Fruit fly (Drosophila melanogaster) whole organism, embryonic: ENCODE measurements around the gene Atg13.
A peak's percentile ranks its signal among the peaks of the same experiment; 100 is the strongest.

Experiments used
- CG10959 ChIP-seq: fragments of 200-800 bp; sonication (Bioruptor generic); IDR thresholded peaks from 2 replicates; pipeline ENCODE4 v1.3.6; 2022; ENCODE audit warnings: missing biosample characterization, missing genetic modification characterization
- CG11456 ChIP-seq: fragments of 200-800 bp; sonication (Bioruptor generic); IDR thresholded peaks from 3 replicates; pipeline ENCODE4 v1.3.6; 2022; ENCODE audit warnings: missing biosample characterization, missing genetic modification characterization
- CG11695 ChIP-seq: fragments of 200-800 bp; sonication (Bioruptor generic); IDR thresholded peaks from 3 replicates; pipeline ENCODE4 v1.3.6; 2022; ENCODE audit warnings: missing biosample characterization, missing genetic modification characterization
- CG12744 ChIP-seq: fragments of 200-800 bp; sonication (Bioruptor generic); optimal IDR thresholded peaks from 2 replicates; lab custom pipeline; 2016; ENCODE audit warnings: missing biosample characterization, missing genetic modification characterization
- CG13123 ChIP-seq: fragments of 200-800 bp; sonication (Bioruptor generic); optimal IDR thresholded peaks from 2 replicates; lab custom pipeline; 2016; ENCODE audit warnings: missing biosample characterization, missing genetic modification characterization
- CG13894 ChIP-seq: fragments of 200-800 bp; sonication (Bioruptor generic); optimal IDR thresholded peaks from 3 replicates; lab custom pipeline; 2018; ENCODE audit warnings: missing biosample characterization, mild to moderate bottlenecking, missing genetic modification characterization, moderate library complexity
- CG14710 ChIP-seq: fragments of 200-800 bp; sonication (Bioruptor generic); optimal IDR thresholded peaks from 3 replicates; lab custom pipeline; 2019; ENCODE audit warnings: missing biosample characterization, mild to moderate bottlenecking, missing genetic modification characterization, moderate library complexity
- CG15479 ChIP-seq: fragments of 200-800 bp; sonication (Bioruptor generic); optimal IDR thresholded peaks from 3 replicates; lab custom pipeline; 2019; ENCODE audit warnings: missing biosample characterization, mild to moderate bottlenecking, missing genetic modification characterization, moderate library complexity
- CG1602 ChIP-seq: fragments of 200-800 bp; sonication (Bioruptor generic); optimal IDR thresholded peaks from 3 replicates; lab custom pipeline; 2016; ENCODE audit warnings: missing biosample characterization, missing genetic modification characterization
- CG2199 ChIP-seq: fragments of 200-800 bp; sonication (Bioruptor generic); IDR thresholded peaks from 3 replicates; pipeline ENCODE4 v1.3.6; 2022; ENCODE audit warnings: missing biosample characterization, missing genetic modification characterization
- CG31224 ChIP-seq: fragments of 200-800 bp; sonication (Bioruptor generic); IDR thresholded peaks from 2 replicates; pipeline ENCODE4 v1.3.6; 2022; ENCODE audit warnings: missing biosample characterization, missing genetic modification characterization
- CG33557 ChIP-seq: fragments of 200-800 bp; sonication (Bioruptor generic); optimal IDR thresholded peaks from 2 replicates; lab custom pipeline; 2019; ENCODE audit warnings: missing biosample characterization, mild to moderate bottlenecking, missing genetic modification characterization, moderate library complexity
- CG4360 ChIP-seq: fragments of 200-800 bp; sonication (Bioruptor generic); IDR thresholded peaks from 2 replicates; pipeline ENCODE4 v1.3.6; 2022; ENCODE audit warnings: missing biosample characterization, missing genetic modification characterization
- CG5953 ChIP-seq: fragments of 200-800 bp; sonication (Bioruptor generic); IDR thresholded peaks from 2 replicates; pipeline ENCODE4 v1.3.6; 2022; ENCODE audit warnings: missing biosample characterization, missing genetic modification characterization
- CG6765 ChIP-seq: fragments of 200-800 bp; sonication (Bioruptor generic); optimal IDR thresholded peaks from 3 replicates; lab custom pipeline; 2017; ENCODE audit warnings: missing biosample characterization, mild to moderate bottlenecking, missing genetic modification characterization
- CG9215 ChIP-seq: fragments of 200-800 bp; sonication (Bioruptor generic); IDR thresholded peaks from 2 replicates; pipeline ENCODE4 v1.3.6; 2022; ENCODE audit warnings: missing biosample characterization, missing genetic modification characterization
- CG9817 ChIP-seq: fragments of 200-800 bp; sonication (Bioruptor generic); optimal IDR thresholded peaks from 2 replicates; lab custom pipeline; 2018; ENCODE audit warnings: missing biosample characterization, mild to moderate bottlenecking, missing genetic modification characterization, moderate library complexity
- CTCF ChIP-seq: fragments of 200-800 bp; sonication (Bioruptor generic); optimal IDR thresholded peaks from 2 replicates; lab custom pipeline; 2017; ENCODE audit warnings: missing biosample characterization, mild to moderate bottlenecking, missing genetic modification characterization, moderate library complexity
- GATAe ChIP-seq: fragments of 200-800 bp; sonication (Bioruptor generic); conservative IDR thresholded peaks from 2 replicates; pipeline ENCODE4 v1.3.6; 2022; ENCODE audit warnings: missing biosample characterization, missing genetic modification characterization
- Hmr ChIP-seq: fragments of 200-800 bp; sonication (Bioruptor generic); optimal IDR thresholded peaks from 3 replicates; lab custom pipeline; 2017; ENCODE audit warnings: mild to moderate bottlenecking, missing biosample characterization, missing genetic modification reagents, missing genetic modification characterization
- Hr39 ChIP-seq: fragments of >200 bp; optimal IDR thresholded peaks from 2 replicates; lab custom pipeline; 2017
- Hr78 ChIP-seq, 2 experiments: fragments of 200-800 bp in 1 of 2; fragments of >200 bp in 1 of 2; sonication (Bioruptor generic) in 1 of 2; optimal IDR thresholded peaks; 2 replicates each; lab custom pipeline; 2017 to 2019; ENCODE audit warnings: missing biosample characterization in 2 of 2, missing genetic modification characterization in 2 of 2, mild to moderate bottlenecking in 1 of 2, moderate library complexity in 1 of 2
- Max ChIP-seq: fragments of 200-800 bp; sonication (Bioruptor generic); optimal IDR thresholded peaks from 2 replicates; lab custom pipeline; 2016; ENCODE audit warnings: missing biosample characterization, mild to moderate bottlenecking, missing genetic modification characterization
- Neu2 ChIP-seq: fragments of 200-800 bp; sonication (Bioruptor generic); optimal IDR thresholded peaks from 3 replicates; lab custom pipeline; 2016; ENCODE audit warnings: missing biosample characterization, missing genetic modification characterization, borderline replicate concordance
- PHDP ChIP-seq: fragments of 200-800 bp; sonication (Bioruptor generic); optimal IDR thresholded peaks from 3 replicates; lab custom pipeline; 2018; ENCODE audit warnings: missing biosample characterization, mild to moderate bottlenecking, missing genetic modification characterization, moderate library complexity
- Rfx ChIP-seq: fragments of 200-800 bp; sonication (Bioruptor generic); IDR thresholded peaks from 2 replicates; pipeline ENCODE4 v1.3.6; 2022; ENCODE audit warnings: missing biosample characterization, missing genetic modification characterization
- Sox100B ChIP-seq: fragments of 200-800 bp; sonication (Bioruptor generic); optimal IDR thresholded peaks from 3 replicates; lab custom pipeline; 2018; ENCODE audit warnings: missing biosample characterization, mild to moderate bottlenecking, missing genetic modification characterization
- Sry-δ ChIP-seq: fragments of 200-800 bp; sonication (Bioruptor generic); optimal IDR thresholded peaks from 2 replicates; lab custom pipeline; 2016; ENCODE audit warnings: missing biosample characterization, missing genetic modification characterization
- Trl ChIP-seq, 3 experiments: fragments of >200 bp in 2 of 3; fragments of 200-800 bp in 1 of 3; sonication (Bioruptor generic) in 1 of 3; optimal IDR thresholded peaks; 2 replicates in 1 of 3; 3 replicates in 2 of 3; lab custom pipeline; 2016 to 2017; ENCODE audit warnings: missing biosample characterization in 1 of 3, missing genetic modification characterization in 1 of 3
- ap ChIP-seq: fragments of 200-800 bp; sonication (Bioruptor generic); IDR thresholded peaks from 2 replicates; pipeline ENCODE4 v1.3.6; 2022; ENCODE audit warnings: missing biosample characterization, missing genetic modification characterization
- ara ChIP-seq: fragments of 200-800 bp; sonication (Bioruptor generic); IDR thresholded peaks from 2 replicates; pipeline ENCODE4 v1.3.6; 2022; ENCODE audit warnings: missing biosample characterization, missing genetic modification characterization
- dimm ChIP-seq: fragments of 200-800 bp; sonication (Bioruptor generic); IDR thresholded peaks from 2 replicates; pipeline ENCODE4 v1.3.6; 2022; ENCODE audit warnings: missing biosample characterization, missing genetic modification characterization
- disco-r ChIP-seq: fragments of 200-800 bp; sonication (Bioruptor generic); optimal IDR thresholded peaks from 2 replicates; lab custom pipeline; 2016; ENCODE audit warnings: missing biosample characterization, missing genetic modification characterization
- ewg ChIP-seq: fragments of 200-800 bp; sonication (Bioruptor generic); optimal IDR thresholded peaks from 3 replicates; lab custom pipeline; 2017; ENCODE audit warnings: mild to moderate bottlenecking, missing biosample characterization, missing genetic modification reagents, missing genetic modification characterization
- fd64A ChIP-seq: fragments of 200-800 bp; sonication (Bioruptor generic); optimal IDR thresholded peaks from 3 replicates; lab custom pipeline; 2018; ENCODE audit warnings: missing biosample characterization, mild to moderate bottlenecking, missing genetic modification characterization
- gfzf ChIP-seq: fragments of 200-800 bp; sonication (Bioruptor generic); optimal IDR thresholded peaks from 2 replicates; lab custom pipeline; 2016; ENCODE audit warnings: missing biosample characterization, mild to moderate bottlenecking, missing genetic modification characterization, moderate library complexity
- grn ChIP-seq: fragments of 200-800 bp; sonication (Bioruptor generic); optimal IDR thresholded peaks from 3 replicates; lab custom pipeline; 2017; ENCODE audit warnings: missing biosample characterization, missing genetic modification characterization
- hth ChIP-seq: fragments of >200 bp; optimal IDR thresholded peaks from 2 replicates; lab custom pipeline; 2017; ENCODE audit warnings: inconsistent platforms
- lmd ChIP-seq: fragments of 200-800 bp; sonication (Bioruptor generic); IDR thresholded peaks from 2 replicates; pipeline ENCODE4 v1.3.6; 2022; ENCODE audit warnings: missing biosample characterization, missing genetic modification characterization
- mirr ChIP-seq: fragments of 200-800 bp; sonication (Bioruptor generic); optimal IDR thresholded peaks from 3 replicates; lab custom pipeline; 2018; ENCODE audit warnings: missing biosample characterization, mild to moderate bottlenecking, missing genetic modification characterization
- slou ChIP-seq: fragments of 200-800 bp; sonication (Bioruptor generic); optimal IDR thresholded peaks from 3 replicates; lab custom pipeline; 2016; ENCODE audit warnings: missing biosample characterization, missing genetic modification characterization
- sna ChIP-seq: fragments of 200-800 bp; sonication (Bioruptor generic); IDR thresholded peaks from 2 replicates; pipeline ENCODE4 v1.3.6; 2022; ENCODE audit warnings: missing biosample characterization, missing genetic modification characterization; ENCODE audit not compliant: partially characterized antibody
- sr ChIP-seq: fragments of 200-800 bp; sonication (Bioruptor generic); IDR thresholded peaks from 3 replicates; pipeline ENCODE4 v1.3.6; 2022; ENCODE audit warnings: missing biosample characterization, missing genetic modification characterization
- sug ChIP-seq: fragments of 200-800 bp; optimal IDR thresholded peaks from 2 replicates; lab custom pipeline; 2019; ENCODE audit warnings: missing biosample characterization, mild to moderate bottlenecking, missing genetic modification characterization, moderate library complexity
- tna ChIP-seq: fragments of 200-800 bp; sonication (Bioruptor generic); IDR thresholded peaks from 2 replicates; pipeline ENCODE4 v1.3.6; 2022; ENCODE audit warnings: missing biosample characterization, missing genetic modification characterization; ENCODE audit not compliant: partially characterized antibody
- vvl ChIP-seq: fragments of 200-800 bp; sonication (Bioruptor generic); IDR thresholded peaks from 2 replicates; pipeline ENCODE4 v1.3.6; 2022; ENCODE audit warnings: missing biosample characterization, missing genetic modification characterization
- wdn ChIP-seq: fragments of 200-800 bp; sonication (Bioruptor generic); IDR thresholded peaks from 2 replicates; pipeline ENCODE4 v1.3.6; 2022; ENCODE audit warnings: missing biosample characterization, missing genetic modification characterization
- zfh2 ChIP-seq: fragments of 200-800 bp; sonication (Bioruptor generic); optimal IDR thresholded peaks from 2 replicates; lab custom pipeline; 2016; ENCODE audit warnings: missing biosample characterization, missing genetic modification characterization

Gene Atg13

dm6 chr3R:8316344-8317105, 33.1 kb upstream of the Atg13 start, which contains the start of gene Coq2 (continued):
- no peak for TF ChIP-seq wdn (GFP tag; lab: Robert Waterston, UW)
- TF ChIP-seq ewg (GFP tag; lab: Kevin White, UChicago): peak; percentile 38
- no peak for TF ChIP-seq CG12744 (GFP tag; lab: Kevin White, UChicago)
- TF ChIP-seq Hr39 (lab: Kevin White, UChicago): no peak
- no peak for TF ChIP-seq CG9215 (GFP tag; lab: Robert Waterston, UW)
- TF ChIP-seq CG6765 (GFP tag; lab: Kevin White, UChicago): no peak
- TF ChIP-seq ap (GFP tag; lab: Robert Waterston, UW): no peak
- no peak for TF ChIP-seq CG31224 (GFP tag; lab: Robert Waterston, UW)
- peak in 1 of 2 experiments; percentile 4 for TF ChIP-seq Trl (optimal IDR thresholded peaks at IDR 0.05; lab: Kevin White, UChicago)
- TF ChIP-seq Trl (GFP tag; optimal IDR thresholded peaks at IDR 0.05; lab: Kevin White, UChicago): no peak
- TF ChIP-seq CG11456 (GFP tag; lab: Robert Waterston, UW): no peak
- no peak for TF ChIP-seq hth
- TF ChIP-seq slou (GFP tag; lab: Kevin White, UChicago): no peak
- no peak for TF ChIP-seq dimm (GFP tag; lab: Robert Waterston, UW)
- TF ChIP-seq zfh2 (GFP tag; lab: Kevin White, UChicago): no peak
- TF ChIP-seq Hmr: no peak
- TF ChIP-seq Sox100B: no peak
- no peak for TF ChIP-seq CG13894 (tag; lab: Kevin White, UChicago)
- peak; percentile 44 for TF ChIP-seq Sry-δ
- TF ChIP-seq CG10959 (GFP tag; lab: Robert Waterston, UW): no peak
- TF ChIP-seq CG1602 (GFP tag; lab: Kevin White, UChicago): no peak
- TF ChIP-seq vvl (GFP tag; lab: Robert Waterston, UW): peak; percentile 29; the same call in 1 of the 2 replicates
- TF ChIP-seq CG11695: no peak
- no peak for TF ChIP-seq CG9817 (tag; lab: Kevin White, UChicago)
- TF ChIP-seq CTCF (GFP tag; lab: Kevin White, UChicago): peak; percentile 53
- peak; percentile 29 for TF ChIP-seq CG14710
- TF ChIP-seq gfzf (GFP tag; lab: Kevin White, UChicago): peak; percentile 13
- TF ChIP-seq Neu2: no peak
- TF ChIP-seq sr (GFP tag; lab: Robert Waterston, UW): no peak
- no peak for TF ChIP-seq tna (GFP tag; lab: Robert Waterston, UW)
- TF ChIP-seq CG13123 (GFP tag; lab: Kevin White, UChicago): no peak
- no peak for TF ChIP-seq disco-r (GFP tag; lab: Kevin White, UChicago)
- TF ChIP-seq CG4360 (GFP tag; lab: Robert Waterston, UW): no peak
- 0 out of 2 replicates have a peak, but pooled peaks have one; percentile 32 for TF ChIP-seq Rfx
- TF ChIP-seq PHDP (tag; lab: Kevin White, UChicago): no peak

dm6 chr3R:8317215-8317614, 32.4 kb upstream of the Atg13 start, which contains the start of gene Ctr1B:
Gene Ctr1B, plus strand, starts transcription at chr3R:8317612.
- TF ChIP-seq sna: 0 out of 2 replicates have a peak, but pooled peaks have one; percentile 15
- peak; percentile 13 for TF ChIP-seq mirr (GFP tag; lab: Kevin White, UChicago)
- TF ChIP-seq sug (tag; lab: Kevin White, UChicago): peak; percentile 81
- peak; percentile 61 for TF ChIP-seq GATAe
- 0 out of 3 replicates have a peak, but pooled peaks have one; percentile 28 for TF ChIP-seq CG2199 (GFP tag; lab: Robert Waterston, UW)
- no peak for TF ChIP-seq Max (GFP tag; lab: Kevin White, UChicago)
- TF ChIP-seq Hr78 (GFP tag; optimal IDR thresholded peaks at IDR 0.05; lab: Kevin White, UChicago): peak in 1 of 2 experiments; percentile 72
- TF ChIP-seq CG5953 (GFP tag; lab: Robert Waterston, UW): no peak
- peak; percentile 46 for TF ChIP-seq CG15479
- TF ChIP-seq ara: no peak
- TF ChIP-seq grn: peak; percentile 92
- TF ChIP-seq fd64A (GFP tag; lab: Kevin White, UChicago): no peak
- no peak for TF ChIP-seq Hr39 (lab: Kevin White, UChicago)
- TF ChIP-seq lmd: no peak
- TF ChIP-seq CG33557 (GFP tag; lab: Kevin White, UChicago): no peak
